Worm (Caenorhabditis elegans) whole organism, L4/young adult: ENCODE measurements around the gene vha-12.

ENCODE experiments used
- dao-5 ChIP-seq: sonication (generic microtip); optimal IDR thresholded peaks from 2 replicates; lab custom pipeline; 2016; ENCODE audit warnings: missing genotype, missing genetic modification characterization, moderate library complexity, missing compliant biosample characterization
- him-1 ChIP-seq: sonication (generic microtip); optimal IDR thresholded peaks from 2 replicates; lab custom pipeline; 2016; ENCODE audit warnings: missing genotype, missing genetic modification reagents, missing genetic modification characterization, missing compliant biosample characterization

DNA sequence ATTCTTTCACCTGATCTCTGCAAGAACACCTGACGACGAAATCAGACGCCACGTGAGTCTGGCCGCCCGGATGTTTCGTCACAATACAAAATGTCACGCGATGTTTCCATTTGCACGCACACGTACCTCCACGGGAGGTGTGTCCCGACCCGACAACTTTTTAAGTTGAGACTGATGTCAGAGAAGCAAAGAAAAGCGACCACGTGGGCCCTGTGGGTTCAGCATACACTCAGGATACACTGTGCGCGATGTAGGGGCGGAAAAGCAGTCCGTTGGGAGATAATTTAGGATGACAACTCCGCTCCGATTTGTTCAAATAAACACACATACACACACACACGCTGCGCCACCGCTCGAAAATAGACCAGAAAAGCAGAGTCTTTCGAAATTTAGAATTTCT lies 48.7 kb upstream of the vha-12 start:
- TF ChIP-seq him-1 (tag; lab: Kevin White, UChicago), result no peak
- no peak for TF ChIP-seq dao-5 (tag; lab: Kevin White, UChicago)
